Fruit fly (Drosophila melanogaster): ENCODE results near the gene CheA7a.

DNA sequence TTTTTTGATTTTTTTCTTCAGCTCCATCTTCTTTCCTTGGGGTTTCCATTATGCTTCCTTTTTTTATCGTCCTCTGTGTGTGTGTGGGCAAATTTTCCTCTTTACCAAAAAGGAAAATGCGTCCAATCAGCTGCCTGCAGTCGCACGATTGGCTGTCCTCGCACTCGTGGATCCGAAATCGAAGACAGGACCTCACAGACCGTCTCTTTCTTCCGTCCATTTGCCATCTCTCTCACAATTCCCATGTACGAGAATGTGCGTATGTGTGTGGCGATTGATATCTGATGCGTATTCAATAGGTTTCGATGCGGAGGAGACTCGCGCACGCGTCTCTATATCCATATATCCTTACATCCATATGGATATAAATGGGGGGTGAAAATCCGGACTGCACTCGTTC, 9.6 kb upstream of the CheA7a start:
- TF ChIP-seq CG8478 (optimal IDR thresholded peaks at IDR 0.05): no peak
- no peak for TF ChIP-seq EcR (GFP tag; optimal IDR thresholded peaks at IDR 0.05)
- no peak for TF ChIP-seq usp (GFP tag; optimal IDR thresholded peaks at IDR 0.05)
- no peak for TF ChIP-seq Dll (optimal IDR thresholded peaks at IDR 0.05)
- TF ChIP-seq psq (optimal IDR thresholded peaks at IDR 0.05): no peak

Data from whole organism.